Worm (Caenorhabditis elegans) whole organism, midembryonic: ENCODE measurements around the gene K09E9.1.

Experiments used
- T22C8.4 ChIP-seq: fragments of 200-800 bp; sonication (Bioruptor generic); IDR thresholded peaks from 2 replicates; pipeline ENCODE4 v1.3.6; 2022; ENCODE audit warnings: missing genetic modification characterization, missing compliant biosample characterization
- cog-1 ChIP-seq: sonication (generic microtip); optimal IDR thresholded peaks from 2 replicates; lab custom pipeline; 2016; ENCODE audit warnings: missing genetic modification characterization, missing compliant biosample characterization
- flt-1 ChIP-seq: fragments of 200-800 bp; sonication (Bioruptor generic); IDR thresholded peaks from 2 replicates; pipeline ENCODE4 v1.3.6; 2022; ENCODE audit warnings: missing genetic modification characterization, missing compliant biosample characterization
- klf-2 ChIP-seq: fragments of 200-800 bp; sonication (Bioruptor generic); conservative IDR thresholded peaks from 2 replicates; pipeline ENCODE4 v1.3.6; 2022; ENCODE audit warnings: missing genetic modification reagents, missing genetic modification characterization, missing compliant biosample characterization
- med-1 ChIP-seq: sonication (generic microtip); optimal IDR thresholded peaks from 2 replicates; lab custom pipeline; 2017; ENCODE audit warnings: missing genetic modification characterization, mild to moderate bottlenecking, missing compliant biosample characterization, antibody characterized with exemption, missing genetic modification reagents; ENCODE audit not compliant: insufficient read depth
- ref-1 ChIP-seq: fragments of 200-800 bp; sonication (Bioruptor generic); conservative IDR thresholded peaks from 2 replicates; pipeline ENCODE4 v1.3.6; 2022; ENCODE audit warnings: missing genetic modification reagents, missing genetic modification characterization, missing compliant biosample characterization
- tab-1 ChIP-seq: fragments of 200-800 bp; sonication (Bioruptor generic); IDR thresholded peaks from 2 replicates; pipeline ENCODE4 v1.3.6; 2022; ENCODE audit warnings: missing genetic modification characterization, missing compliant biosample characterization
- ztf-23 ChIP-seq: fragments of 200-800 bp; sonication (Bioruptor generic); IDR thresholded peaks from 2 replicates; pipeline ENCODE4 v1.3.6; 2022; ENCODE audit warnings: missing genetic modification reagents, missing genetic modification characterization, missing compliant biosample characterization
- ztf-29 ChIP-seq: fragments of 200-800 bp; sonication (Bioruptor generic); IDR thresholded peaks from 2 replicates; pipeline ENCODE4 v1.3.6; 2022; ENCODE audit warnings: missing genetic modification reagents, missing genetic modification characterization, missing compliant biosample characterization

The K09E9.1 gene

DNA sequence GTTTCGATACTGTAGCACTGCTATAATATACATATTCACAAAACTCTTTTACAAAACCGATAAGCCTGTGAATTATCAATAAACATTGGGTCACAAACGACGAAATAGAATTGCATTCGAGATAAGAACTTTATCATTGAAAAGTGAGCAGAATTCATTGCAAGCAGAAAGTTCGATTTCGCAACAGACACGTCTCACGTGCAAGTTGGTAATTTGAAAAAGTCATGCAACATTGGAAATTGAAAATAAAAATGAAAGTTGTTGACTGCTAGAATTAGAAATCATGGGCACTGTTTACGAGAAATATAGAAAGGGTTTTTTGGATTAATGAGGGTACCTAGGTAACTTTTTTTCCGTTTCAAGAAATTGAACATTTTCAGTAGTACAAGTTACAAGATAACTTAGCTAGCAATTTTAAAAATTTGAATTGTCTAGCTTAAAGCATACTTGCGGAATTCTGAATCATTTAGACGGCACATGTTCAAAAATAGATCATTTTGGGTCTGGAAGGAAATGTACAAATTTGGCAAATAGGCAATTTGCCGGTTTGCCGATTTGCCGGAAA, 9.7 kb upstream of the K09E9.1 start:
- TF ChIP-seq ref-1 (GFP tag; lab: Robert Waterston, UW), result no peak
- TF ChIP-seq T22C8.4, result no peak
- TF ChIP-seq flt-1 (GFP tag; lab: Robert Waterston, UW), result no peak
- TF ChIP-seq med-1, result no peak
- no peak for TF ChIP-seq ztf-23 (GFP tag; lab: Robert Waterston, UW)
- no peak for TF ChIP-seq cog-1 (tag; lab: Kevin White, UChicago)
- no peak for TF ChIP-seq ztf-29 (GFP tag; lab: Robert Waterston, UW)
- no peak for TF ChIP-seq klf-2
- no peak for TF ChIP-seq tab-1 (GFP tag; lab: Robert Waterston, UW)

DNA sequence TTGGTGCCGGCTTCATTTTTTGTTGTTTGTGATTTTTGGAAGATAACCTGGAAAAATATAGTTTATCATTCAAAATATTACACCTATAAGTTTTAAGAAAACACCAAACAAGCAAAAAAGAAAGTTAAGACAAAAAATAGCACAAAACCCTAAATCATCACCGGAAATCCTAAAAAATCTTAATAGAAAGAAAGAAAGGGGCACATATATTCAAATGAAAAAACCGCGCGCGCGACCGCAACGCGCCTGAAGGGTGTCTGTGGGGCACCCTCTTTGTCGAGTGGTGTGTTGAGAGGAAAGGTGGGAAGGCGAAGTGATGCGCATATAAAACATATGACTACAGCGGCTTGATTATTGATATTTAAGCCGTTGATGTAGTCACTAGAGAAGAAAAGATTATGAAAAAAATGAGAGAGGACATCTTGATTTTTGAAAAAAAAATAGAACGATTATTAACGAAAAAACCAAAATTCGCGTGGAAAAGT, 6.5 kb upstream of the K09E9.1 start, which contains the start of gene K09E9.3:
TSS of gene K09E9.3 (minus strand) at position 51 of the 485 bp plus-strand sequence.
- TF ChIP-seq klf-2 (no peak), cog-1 (tag; lab: Kevin White, UChicago) (no peak), med-1 (no peak), ztf-23 (GFP tag; lab: Robert Waterston, UW) (0 out of 2 replicates have a peak, but pooled peaks have one; percentile 23), flt-1 (GFP tag; lab: Robert Waterston, UW) (peak; percentile 34; the same call in 1 of the 2 replicates), ztf-29 (GFP tag; lab: Robert Waterston, UW) (no peak), T22C8.4 (no peak), tab-1 (GFP tag; lab: Robert Waterston, UW) (no peak), ref-1 (GFP tag; lab: Robert Waterston, UW) (no peak)

DNA sequence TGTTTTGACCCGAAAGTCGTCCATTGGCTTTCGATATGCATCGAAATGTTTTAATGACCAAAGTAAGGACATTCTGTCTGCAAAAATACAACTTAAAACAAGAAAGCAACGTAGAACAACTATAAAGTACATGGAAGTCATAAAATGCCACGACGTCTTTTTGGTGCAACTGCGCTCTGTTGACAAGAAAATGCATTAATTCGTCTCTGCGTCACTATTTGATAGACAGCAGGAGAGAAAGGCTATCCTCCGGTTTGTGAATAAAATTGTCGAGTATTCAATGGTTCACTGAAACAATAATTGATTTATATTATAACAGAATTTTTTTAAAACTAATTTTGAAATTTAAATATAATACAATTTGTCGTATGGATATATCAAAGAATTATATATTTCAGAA, 3.9 kb upstream of the K09E9.1 start, which contains the start of gene ergi-3:
TSS of gene ergi-3 (minus strand) at position 311 of the 400 bp plus-strand sequence.
- no peak for TF ChIP-seq flt-1 (GFP tag; lab: Robert Waterston, UW)
- TF ChIP-seq T22C8.4, result no peak
- peak; percentile 53 for TF ChIP-seq cog-1 (tag; lab: Kevin White, UChicago)
- no peak for TF ChIP-seq ref-1 (GFP tag; lab: Robert Waterston, UW)

- TF ChIP-seq tab-1 (GFP tag; lab: Robert Waterston, UW), result no peak
- no peak for TF ChIP-seq ztf-23 (GFP tag; lab: Robert Waterston, UW)
- TF ChIP-seq med-1, result no peak
- no peak for TF ChIP-seq ztf-29 (GFP tag; lab: Robert Waterston, UW)
- no peak for TF ChIP-seq klf-2
These were observed 3.1 kb upstream of the K09E9.1 start for ce11 chrX:15617168-15617567.

- TF ChIP-seq flt-1 (GFP tag; lab: Robert Waterston, UW) (peak; percentile 75), T22C8.4 (no peak), ref-1 (GFP tag; lab: Robert Waterston, UW) (0 out of 2 replicates have a peak, but pooled peaks have one; percentile 30), tab-1 (GFP tag; lab: Robert Waterston, UW) (peak; percentile 46; the same call in 1 of the 2 replicates)
These were observed 1.0 kb upstream of the K09E9.1 start for ce11 chrX:15619273-15619672.

- no peak for TF ChIP-seq klf-2
- TF ChIP-seq ztf-23 (GFP tag; lab: Robert Waterston, UW), result no peak
- no peak for TF ChIP-seq ztf-29 (GFP tag; lab: Robert Waterston, UW)
- no peak for TF ChIP-seq cog-1 (tag; lab: Kevin White, UChicago)
- TF ChIP-seq med-1, result no peak
- no peak for TF ChIP-seq ref-1 (GFP tag; lab: Robert Waterston, UW)
- no peak for TF ChIP-seq T22C8.4
- no peak for TF ChIP-seq tab-1 (GFP tag; lab: Robert Waterston, UW)
- no peak for TF ChIP-seq flt-1 (GFP tag; lab: Robert Waterston, UW)
These were observed 701 bp downstream of the K09E9.1 start for ce11 chrX:15621001-15621400.

- TF ChIP-seq ref-1 (GFP tag; lab: Robert Waterston, UW) (no peak), ztf-23 (GFP tag; lab: Robert Waterston, UW) (no peak), cog-1 (tag; lab: Kevin White, UChicago) (no peak), klf-2 (no peak), T22C8.4 (no peak), flt-1 (GFP tag; lab: Robert Waterston, UW) (no peak), med-1 (no peak), ztf-29 (GFP tag; lab: Robert Waterston, UW) (no peak), tab-1 (GFP tag; lab: Robert Waterston, UW) (no peak)
These were observed 1.7 kb downstream of the K09E9.1 start for ce11 chrX:15622041-15622440.

DNA sequence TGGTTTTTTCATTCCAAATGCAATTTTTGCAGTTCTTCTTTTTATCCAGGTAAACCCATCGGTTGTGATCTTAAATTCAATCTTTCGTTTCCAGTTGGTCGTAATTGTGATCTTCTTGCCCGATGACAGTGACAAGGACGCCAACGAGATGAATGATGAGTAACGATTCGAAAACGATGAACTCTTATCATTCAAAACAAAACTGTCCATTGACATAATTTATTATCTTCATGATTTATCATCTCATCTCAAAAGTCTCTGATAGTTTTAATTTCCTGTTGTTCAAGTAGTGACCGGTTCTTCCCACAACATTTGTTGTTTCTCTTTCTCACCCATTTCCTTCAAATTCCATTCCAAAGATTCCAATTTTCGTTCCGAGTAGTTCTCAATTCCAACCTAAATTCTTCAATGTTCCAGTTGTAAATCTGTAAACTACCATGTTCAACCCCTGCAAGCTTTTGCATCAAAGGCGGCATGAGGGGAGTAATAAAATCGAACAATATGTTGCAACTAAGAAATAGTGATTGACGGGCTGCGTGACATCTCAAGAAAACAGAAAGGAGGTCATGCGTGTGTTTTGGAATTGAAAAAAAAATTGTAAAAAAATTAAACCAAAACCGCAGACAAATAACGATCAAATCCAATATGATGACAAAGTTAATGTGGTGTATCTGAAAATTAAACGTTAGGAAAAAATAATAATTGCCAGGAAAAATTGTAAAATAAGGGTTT, 6.0 kb downstream of the K09E9.1 start:
- TF ChIP-seq ztf-29 (GFP tag; lab: Robert Waterston, UW), result no peak
- no peak for TF ChIP-seq flt-1 (GFP tag; lab: Robert Waterston, UW)
- no peak for TF ChIP-seq ref-1 (GFP tag; lab: Robert Waterston, UW)
- no peak for TF ChIP-seq T22C8.4
- TF ChIP-seq tab-1 (GFP tag; lab: Robert Waterston, UW), result no peak
- no peak for TF ChIP-seq klf-2
- no peak for TF ChIP-seq cog-1 (tag; lab: Kevin White, UChicago)
- TF ChIP-seq ztf-23 (GFP tag; lab: Robert Waterston, UW), result no peak
- no peak for TF ChIP-seq med-1

DNA sequence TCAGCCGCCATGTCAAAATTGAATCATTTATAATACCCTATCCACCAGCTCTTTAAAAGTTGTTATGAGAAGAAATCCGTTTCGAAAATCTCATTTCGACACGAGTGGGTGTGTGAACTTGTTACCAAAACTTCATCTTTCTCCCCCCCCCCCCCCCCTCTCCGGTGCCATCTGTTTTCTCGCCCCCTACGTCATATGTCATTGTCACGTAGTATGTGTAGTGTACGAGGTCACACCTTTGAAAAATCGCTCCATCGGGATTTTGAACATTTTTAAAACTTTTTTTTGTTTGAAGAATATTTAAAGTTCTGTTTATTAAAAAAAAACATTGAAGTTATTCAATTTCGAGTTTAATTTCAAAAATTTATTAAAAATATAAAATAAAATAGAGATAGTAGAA, 7.5 kb downstream of the K09E9.1 start:
- TF ChIP-seq ref-1 (GFP tag; lab: Robert Waterston, UW) (no peak), ztf-23 (GFP tag; lab: Robert Waterston, UW) (no peak), flt-1 (GFP tag; lab: Robert Waterston, UW) (no peak), T22C8.4 (no peak), cog-1 (tag; lab: Kevin White, UChicago) (no peak), klf-2 (no peak), ztf-29 (GFP tag; lab: Robert Waterston, UW) (no peak), med-1 (no peak), tab-1 (GFP tag; lab: Robert Waterston, UW) (no peak)
